Fruit fly (Drosophila melanogaster) whole organism, pupa: ENCODE measurements around the gene Sirup.

ENCODE experiments used
- CG13204 ChIP-seq: fragments of 200-800 bp; sonication (Bioruptor generic); optimal IDR thresholded peaks from 2 replicates; lab custom pipeline; 2018; ENCODE audit warnings: missing biosample characterization, mild to moderate bottlenecking, missing genetic modification characterization, moderate library complexity
- CG32121 ChIP-seq: fragments of 200-800 bp; sonication (Bioruptor generic); IDR thresholded peaks from 2 replicates; pipeline ENCODE4 v1.3.6; 2022; ENCODE audit warnings: missing biosample characterization, missing genetic modification characterization
- Ets98B ChIP-seq: fragments of 200-800 bp; sonication (Bioruptor generic); IDR thresholded peaks from 2 replicates; pipeline ENCODE4 v1.3.6; 2022; ENCODE audit warnings: missing biosample characterization, missing genetic modification characterization

- TF ChIP-seq Ets98B (GFP tag; lab: Robert Waterston, UW) (no peak; the same call in 1 of the 2 replicates), CG13204 (no peak), CG32121 (GFP tag; lab: Robert Waterston, UW) (peak; percentile 52; the same call in 1 of the 2 replicates)
Measured at dm6 chr2L:7997290-7998079, 1.2 kb upstream of the Sirup start.
